Worm (Caenorhabditis elegans) whole organism, late embryonic: ENCODE results near the gene Y69A2AR.22.
A peak's percentile ranks its signal among the peaks of the same experiment; 100 is the strongest.

Experiments
- Y22D7AL.16 ChIP-seq: sonication (generic microtip); optimal IDR thresholded peaks from 2 replicates; lab custom pipeline; 2016; ENCODE audit warnings: missing genetic modification characterization, missing compliant biosample characterization
- ceh-2 ChIP-seq: sonication (generic microtip); optimal IDR thresholded peaks from 2 replicates; lab custom pipeline; 2016; ENCODE audit warnings: missing genotype, missing genetic modification characterization, missing compliant biosample characterization
- ceh-45 ChIP-seq: fragments of 200-800 bp; sonication (Bioruptor generic); IDR thresholded peaks from 2 replicates; pipeline ENCODE4 v1.3.6; 2022; ENCODE audit warnings: missing genetic modification reagents, missing genetic modification characterization, missing compliant biosample characterization
- ceh-48 ChIP-seq: sonication (generic microtip); optimal IDR thresholded peaks from 2 replicates; lab custom pipeline; 2016; ENCODE audit warnings: missing genetic modification characterization, inconsistent platforms, missing compliant biosample characterization
- dmd-4 ChIP-seq: sonication (generic microtip); optimal IDR thresholded peaks from 2 replicates; lab custom pipeline; 2016; ENCODE audit warnings: borderline replicate concordance, missing genetic modification characterization, missing compliant biosample characterization
- dve-1 ChIP-seq: sonication (generic microtip); optimal IDR thresholded peaks from 2 replicates; lab custom pipeline; 2017; ENCODE audit warnings: antibody characterized with exemption, mild to moderate bottlenecking, missing genetic modification characterization, missing compliant biosample characterization
- elt-2 ChIP-seq: sonication (generic microtip); optimal IDR thresholded peaks from 2 replicates; lab custom pipeline; 2016; ENCODE audit warnings: missing genetic modification reagents, missing genetic modification characterization, missing compliant biosample characterization
- ets-4 ChIP-seq: sonication (generic microtip); optimal IDR thresholded peaks from 2 replicates; lab custom pipeline; 2016; ENCODE audit warnings: missing genetic modification characterization, missing compliant biosample characterization
- fkh-10 ChIP-seq: fragments of 150-350 bp; optimal IDR thresholded peaks from 2 replicates; lab custom pipeline; 2014; ENCODE audit warnings: missing biosample characterization, missing genetic modification reagents, missing genetic modification characterization
- lim-6 ChIP-seq: sonication (generic microtip); optimal IDR thresholded peaks from 2 replicates; lab custom pipeline; 2016; ENCODE audit warnings: missing genetic modification characterization, missing compliant biosample characterization
- pqm-1 ChIP-seq: sonication (generic microtip); optimal IDR thresholded peaks from 2 replicates; lab custom pipeline; 2016; ENCODE audit warnings: missing genetic modification characterization, missing compliant biosample characterization
- tbx-7 ChIP-seq: sonication (generic microtip); optimal IDR thresholded peaks from 2 replicates; lab custom pipeline; 2016; ENCODE audit warnings: missing genotype, missing genetic modification characterization, missing compliant biosample characterization
- ttx-3 ChIP-seq: sonication (generic microtip); optimal IDR thresholded peaks from 2 replicates; lab custom pipeline; 2016; ENCODE audit warnings: missing genetic modification reagents, missing genetic modification characterization, missing compliant biosample characterization

ce11 chrIV:2551418-2551817 lies 43.7 kb upstream of the Y69A2AR.22 start, which contains the start of gene Y69A2AR.23:
- TF ChIP-seq lim-6 (no peak), ceh-45 (GFP tag; lab: Robert Waterston, UW) (no peak), fkh-10 (GFP tag; lab: Kevin White, UChicago) (no peak), ets-4 (no peak), Y22D7AL.16 (tag; lab: Kevin White, UChicago) (no peak), dve-1 (no peak), pqm-1 (tag; lab: Kevin White, UChicago) (no peak), elt-2 (tag; lab: Kevin White, UChicago) (no peak), ttx-3 (tag; lab: Kevin White, UChicago) (no peak), ceh-48 (tag; lab: Kevin White, UChicago) (peak; percentile 35), tbx-7 (tag; lab: Kevin White, UChicago) (no peak), ceh-2 (tag; lab: Kevin White, UChicago) (no peak), dmd-4 (tag; lab: Kevin White, UChicago) (no peak)
